Worm (Caenorhabditis elegans) whole organism, young adult: ENCODE measurements around the gene F29B9.5.

Experiments
- ama-1 ChIP-seq, 3 experiments: fragments of 150-350 bp in 1 of 3; sonication (generic microtip) in 2 of 3; optimal IDR thresholded peaks; 2 replicates each; lab custom pipeline; 2014 to 2018; ENCODE audit warnings: missing biosample characterization in 2 of 3, missing genetic modification characterization in 2 of 3, missing genetic modification reagents in 2 of 3
- egl-18 ChIP-seq: fragments of 200-800 bp; sonication (Bioruptor generic); IDR thresholded peaks from 2 replicates; pipeline ENCODE4 v1.3.6; 2022; ENCODE audit warnings: missing genetic modification reagents, missing genetic modification characterization, missing compliant biosample characterization
- nhr-120 ChIP-seq: fragments of 200-800 bp; sonication (Bioruptor generic); IDR thresholded peaks from 2 replicates; pipeline ENCODE4 v1.3.6; 2022; ENCODE audit warnings: missing genetic modification characterization, missing compliant biosample characterization
- zim-3 ChIP-seq: sonication (generic microtip); optimal IDR thresholded peaks from 2 replicates; lab custom pipeline; 2017; ENCODE audit warnings: mild to moderate bottlenecking, missing genetic modification characterization, moderate library complexity, missing compliant biosample characterization
- ztf-22 ChIP-seq: fragments of 200-800 bp; sonication (Bioruptor generic); optimal IDR thresholded peaks from 2 replicates; lab custom pipeline; 2018; ENCODE audit warnings: mild to moderate bottlenecking, missing genetic modification characterization, moderate library complexity, missing compliant biosample characterization

DNA sequence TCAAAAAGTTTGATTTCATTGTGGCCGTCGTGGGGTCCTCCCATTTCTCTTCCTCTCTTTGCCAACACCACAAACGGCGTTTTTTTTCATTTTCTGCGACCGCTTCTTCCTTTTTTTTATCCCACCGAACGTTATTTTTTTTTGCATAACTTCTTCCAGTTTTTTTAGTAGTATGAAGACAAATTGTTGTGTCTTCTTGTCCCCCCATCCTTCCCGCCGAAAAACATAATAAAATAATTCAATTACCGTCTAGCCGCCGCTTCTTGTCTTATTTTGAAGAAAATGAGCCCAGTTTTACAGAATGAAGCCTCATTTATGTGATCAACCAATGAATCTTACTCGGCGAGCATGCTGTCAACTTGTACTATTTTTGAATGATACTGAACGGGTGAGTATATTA, 17.0 kb downstream of the F29B9.5 start, which contains the start of gene F29B9.12:
- TF ChIP-seq ztf-22 (GFP tag; lab: Kevin White, UChicago), result no peak
- TF ChIP-seq zim-3 (tag; lab: Kevin White, UChicago), result no peak
- TF ChIP-seq egl-18 (GFP tag; lab: Robert Waterston, UW), result no peak
- TF ChIP-seq nhr-120 (GFP tag; lab: Robert Waterston, UW), result no peak
- no peak for TF ChIP-seq ama-1 (optimal IDR thresholded peaks at IDR 0.05; lab: Kevin White, UChicago)
- no peak for TF ChIP-seq ama-1 (GFP tag; optimal IDR thresholded peaks at IDR 0.05; lab: Kevin White, UChicago)
